Fruit fly (Drosophila melanogaster): ENCODE data around the gene Blos3.

Blos3 gene

dm6 chr3L:18890283-18891175 lies 20.5 kb downstream of the Blos3 start, which contains the start of gene CG3961 (continued):
- TF ChIP-seq Hey (tag; optimal IDR thresholded peaks at IDR 0.05) (peak; percentile 59), CG8924 (tag; optimal IDR thresholded peaks at IDR 0.05) (peak; percentile 99), BEAF-32 (GFP tag; optimal IDR thresholded peaks at IDR 0.05) (peak; percentile 18), CG8944 (GFP tag; optimal IDR thresholded peaks at IDR 0.05) (peak; percentile 81), disco-r (GFP tag; optimal IDR thresholded peaks at IDR 0.05) (peak; percentile 68), Gsc (GFP tag; IDR thresholded peaks at IDR 0.05) (no peak), sim (GFP tag; IDR thresholded peaks at IDR 0.05) (peak; percentile 80; the same call in 1 of the 2 replicates), Spps (tag; optimal IDR thresholded peaks at IDR 0.05) (peak; percentile 98), usp (GFP tag; optimal IDR thresholded peaks at IDR 0.05) (no peak), tin (GFP tag; optimal IDR thresholded peaks at IDR 0.05) (peak; percentile 96), CG2678 (tag; optimal IDR thresholded peaks at IDR 0.05) (peak; percentile 99), Dad (GFP tag; optimal IDR thresholded peaks at IDR 0.05) (peak; percentile 86), chn (GFP tag; optimal IDR thresholded peaks at IDR 0.05) (peak; percentile 92), CG4360 (GFP tag; IDR thresholded peaks at IDR 0.05) (peak; percentile 62), CG33213 (GFP tag; optimal IDR thresholded peaks at IDR 0.05) (peak; percentile 55), Bdp1 (GFP tag; optimal IDR thresholded peaks at IDR 0.05) (peak; percentile 80), chif (GFP tag; optimal IDR thresholded peaks at IDR 0.05) (peak; percentile 85 to 94), sc (optimal IDR thresholded peaks at IDR 0.05) (no peak), sc (GFP tag; optimal IDR thresholded peaks at IDR 0.05) (peak; percentile 99), HLHmδ (GFP tag; optimal IDR thresholded peaks at IDR 0.05) (peak; percentile 97), mirr (GFP tag; optimal IDR thresholded peaks at IDR 0.05) (peak; percentile 67), cato (GFP tag; optimal IDR thresholded peaks at IDR 0.05; ENCODE audit: borderline replicate concordance) (peak; percentile 96), Xbp1 (GFP tag; optimal IDR thresholded peaks at IDR 0.05) (peak; percentile 98), Poxn (GFP tag; IDR thresholded peaks at IDR 0.05) (no peak), Blimp-1 (GFP tag; optimal IDR thresholded peaks at IDR 0.05) (peak; percentile 97), ranshi (GFP tag; IDR thresholded peaks at IDR 0.05) (peak; percentile 88), Lpt (GFP tag; optimal IDR thresholded peaks at IDR 0.05) (no peak), Ets97D (GFP tag; optimal IDR thresholded peaks at IDR 0.05) (peak; percentile 40), Scr (GFP tag; IDR thresholded peaks at IDR 0.05; ENCODE audit: partially characterized antibody) (no peak), sqz (GFP tag; optimal IDR thresholded peaks at IDR 0.05) (peak; percentile 97), h (optimal IDR thresholded peaks at IDR 0.05) (no peak), CG13894 (tag; optimal IDR thresholded peaks at IDR 0.05) (no peak), CG6765 (GFP tag; optimal IDR thresholded peaks at IDR 0.05) (peak; percentile 92), nmo (GFP tag; optimal IDR thresholded peaks at IDR 0.05) (peak; percentile 100), CG17186 (GFP tag; optimal IDR thresholded peaks at IDR 0.05) (peak; percentile 91), CG10462 (GFP tag; optimal IDR thresholded peaks at IDR 0.05) (peak; percentile 97), CG15073 (GFP tag; optimal IDR thresholded peaks at IDR 0.05) (peak; percentile 77), CG12104 (GFP tag; optimal IDR thresholded peaks at IDR 0.05) (peak; percentile 98), Six4 (GFP tag; optimal IDR thresholded peaks at IDR 0.05) (peak; percentile 96), CG18764 (GFP tag; optimal IDR thresholded peaks at IDR 0.05) (peak; percentile 93), CG18011 (GFP tag; optimal IDR thresholded peaks at IDR 0.05) (peak; percentile 82), CG3065 (GFP tag; optimal IDR thresholded peaks at IDR 0.05) (peak; percentile 94), CG32772 (GFP tag; IDR thresholded peaks at IDR 0.05) (peak; percentile 93), Dip2 (GFP tag; IDR thresholded peaks at IDR 0.05) (no peak; the same call in 1 of the 2 replicates), insv (GFP tag; optimal IDR thresholded peaks at IDR 0.05) (peak in 1 of 2 experiments; percentile 74), CG16863 (GFP tag; optimal IDR thresholded peaks at IDR 0.05) (peak; percentile 90), pho (GFP tag; optimal IDR thresholded peaks at IDR 0.05) (peak; percentile 87), CG1529 (GFP tag; optimal IDR thresholded peaks at IDR 0.05) (peak; percentile 99), fd102C (GFP tag; optimal IDR thresholded peaks at IDR 0.05) (peak; percentile 68), CG12391 (tag; optimal IDR thresholded peaks at IDR 0.05) (peak; percentile 99)
